Worm (Caenorhabditis elegans): Measurements from ENCODE around the gene acs-20.

The acs-20 gene

ce11 chrIV:12371879-12372278 lies 26.6 kb downstream of the acs-20 start, which contains the start of gene wdr-46 (continued):
- peak; percentile 76 for TF ChIP-seq sem-4 (tag; optimal IDR thresholded peaks at IDR 0.05)
- TF ChIP-seq lsy-2 (tag; optimal IDR thresholded peaks at IDR 0.05): peak; percentile 99 to 100
- no peak for TF ChIP-seq lin-39 (tag; optimal IDR thresholded peaks at IDR 0.05)
- peak; percentile 96 for TF ChIP-seq nhr-129 (tag; optimal IDR thresholded peaks at IDR 0.05)
- no peak for TF ChIP-seq ama-1 (optimal IDR thresholded peaks at IDR 0.05)
- TF ChIP-seq nhr-11 (tag; optimal IDR thresholded peaks at IDR 0.05): no peak
- no peak for TF ChIP-seq unc-62 (GFP tag; optimal IDR thresholded peaks at IDR 0.05)
- peak; percentile 79 for TF ChIP-seq nhr-10 (tag; optimal IDR thresholded peaks at IDR 0.05)
- peak; percentile 70 for TF ChIP-seq snpc-4 (tag; optimal IDR thresholded peaks at IDR 0.05)

ce11 chrIV:12371340-12371739 lies 27.2 kb downstream of the acs-20 start:
- TF ChIP-seq F13H6.1 (tag; optimal IDR thresholded peaks at IDR 0.05): no peak
- no peak for TF ChIP-seq blmp-1 (tag; optimal IDR thresholded peaks at IDR 0.05; ENCODE audit: insufficient read depth)
- no peak for TF ChIP-seq unc-62 (GFP tag; optimal IDR thresholded peaks at IDR 0.05)
- TF ChIP-seq ZK546.5 (tag; optimal IDR thresholded peaks at IDR 0.05): no peak
- no peak for TF ChIP-seq peb-1 (tag; optimal IDR thresholded peaks at IDR 0.05)
- TF ChIP-seq nhr-23 (tag; optimal IDR thresholded peaks at IDR 0.05): no peak
- TF ChIP-seq lin-13 (GFP tag; optimal IDR thresholded peaks at IDR 0.05): no peak
- no peak for TF ChIP-seq sma-3 (GFP tag; optimal IDR thresholded peaks at IDR 0.05)
- no peak for TF ChIP-seq ztf-1 (GFP tag; conservative IDR thresholded peaks at IDR 0.05)

ce11 chrIV:12366571-12366970 lies 31.9 kb downstream of the acs-20 start:
- TF ChIP-seq peb-1 (tag; optimal IDR thresholded peaks at IDR 0.05) (no peak), alr-1 (tag; optimal IDR thresholded peaks at IDR 0.05) (no peak), sma-3 (GFP tag; optimal IDR thresholded peaks at IDR 0.05) (no peak), snpc-4 (tag; optimal IDR thresholded peaks at IDR 0.05) (no peak), mab-5 (tag; optimal IDR thresholded peaks at IDR 0.05) (no peak), unc-39 (tag; optimal IDR thresholded peaks at IDR 0.05) (no peak), nhr-77 (tag; optimal IDR thresholded peaks at IDR 0.05) (no peak), sem-4 (tag; optimal IDR thresholded peaks at IDR 0.05) (no peak), nhr-25 (tag; optimal IDR thresholded peaks at IDR 0.05) (peak; percentile 25)

ce11 chrIV:12364964-12365363 lies 33.5 kb downstream of the acs-20 start:
- TF ChIP-seq Y55F3AM.14 (GFP tag; optimal IDR thresholded peaks at IDR 0.05) (peak; percentile 24), F13H6.1 (tag; optimal IDR thresholded peaks at IDR 0.05) (peak; percentile 25), skn-1 (tag; optimal IDR thresholded peaks at IDR 0.05) (no peak), peb-1 (tag; optimal IDR thresholded peaks at IDR 0.05) (no peak), R02D3.7 (tag; optimal IDR thresholded peaks at IDR 0.05) (no peak), unc-55 (GFP tag; optimal IDR thresholded peaks at IDR 0.05) (peak; percentile 37), ztf-4 (tag; optimal IDR thresholded peaks at IDR 0.05) (no peak), elt-1 (tag; optimal IDR thresholded peaks at IDR 0.05) (no peak), ceh-16 (tag; optimal IDR thresholded peaks at IDR 0.05) (no peak), nhr-6 (tag; optimal IDR thresholded peaks at IDR 0.05) (no peak), ztf-1 (GFP tag; conservative IDR thresholded peaks at IDR 0.05) (no peak), alr-1 (tag; optimal IDR thresholded peaks at IDR 0.05) (no peak), ZK546.5 (tag; optimal IDR thresholded peaks at IDR 0.05) (no peak), lsy-2 (tag; optimal IDR thresholded peaks at IDR 0.05) (peak in 1 of 2 experiments; percentile 27), ztf-11 (tag; optimal IDR thresholded peaks at IDR 0.05) (no peak), aly-2 (tag; optimal IDR thresholded peaks at IDR 0.05) (no peak), nhr-11 (tag; optimal IDR thresholded peaks at IDR 0.05) (no peak), ceh-82 (tag; optimal IDR thresholded peaks at IDR 0.05) (no peak), nhr-237 (tag; optimal IDR thresholded peaks at IDR 0.05) (no peak), mab-5 (tag; optimal IDR thresholded peaks at IDR 0.05) (no peak), fos-1 (tag; optimal IDR thresholded peaks at IDR 0.05) (no peak), lin-13 (GFP tag; optimal IDR thresholded peaks at IDR 0.05) (no peak), nhr-77 (tag; optimal IDR thresholded peaks at IDR 0.05) (no peak), C34F6.9 (tag; optimal IDR thresholded peaks at IDR 0.05) (peak; percentile 21), elt-3 (tag; optimal IDR thresholded peaks at IDR 0.05) (no peak), ama-1 (optimal IDR thresholded peaks at IDR 0.05) (no peak), mbf-1 (tag; optimal IDR thresholded peaks at IDR 0.05) (no peak), egl-27 (tag; optimal IDR thresholded peaks at IDR 0.05) (no peak), zag-1 (tag; optimal IDR thresholded peaks at IDR 0.05) (no peak), nhr-10 (tag; optimal IDR thresholded peaks at IDR 0.05) (no peak), nhr-12 (tag; optimal IDR thresholded peaks at IDR 0.05) (no peak), crh-2 (tag; optimal IDR thresholded peaks at IDR 0.05) (no peak), sem-4 (tag; optimal IDR thresholded peaks at IDR 0.05) (no peak), sma-9 (GFP tag; optimal IDR thresholded peaks at IDR 0.05) (peak; percentile 2), sma-9 (tag; optimal IDR thresholded peaks at IDR 0.05) (no peak), sma-3 (GFP tag; optimal IDR thresholded peaks at IDR 0.05) (no peak), lin-11 (tag; optimal IDR thresholded peaks at IDR 0.05) (no peak), nhr-21 (tag; optimal IDR thresholded peaks at IDR 0.05) (no peak), nhr-129 (tag; optimal IDR thresholded peaks at IDR 0.05) (no peak), mdl-1 (tag; optimal IDR thresholded peaks at IDR 0.05) (no peak), blmp-1 (tag; optimal IDR thresholded peaks at IDR 0.05; ENCODE audit: insufficient read depth) (no peak), lin-39 (tag; optimal IDR thresholded peaks at IDR 0.05) (no peak), unc-39 (tag; optimal IDR thresholded peaks at IDR 0.05) (no peak)

Measured in whole organism, L2 larva.